Worm (Caenorhabditis elegans): Measurements from ENCODE around the gene Y105C5A.24.

ce11 chrIV:15849656-15850055, at the start of gene Y105C5A.24:
- TF ChIP-seq dao-5 (tag; optimal IDR thresholded peaks at IDR 0.05): no peak
- no peak for TF ChIP-seq him-1 (tag; optimal IDR thresholded peaks at IDR 0.05)
